Worm (Caenorhabditis elegans) whole organism, L2 larva: Measurements from ENCODE around the gene F09E5.3.

Source experiments
- C34F6.9 ChIP-seq: fragments of 150-350 bp; optimal IDR thresholded peaks from 2 replicates; lab custom pipeline; 2014; ENCODE audit warnings: missing biosample characterization, missing genetic modification characterization
- F13H6.1 ChIP-seq: sonication (generic microtip); optimal IDR thresholded peaks from 2 replicates; lab custom pipeline; 2016; ENCODE audit warnings: missing genetic modification characterization, missing compliant biosample characterization
- R02D3.7 ChIP-seq: fragments of 150-350 bp; optimal IDR thresholded peaks from 2 replicates; lab custom pipeline; 2014; ENCODE audit warnings: missing biosample characterization, missing genetic modification characterization
- Y55F3AM.14 ChIP-seq: fragments of 200-800 bp; sonication (Bioruptor generic); optimal IDR thresholded peaks from 2 replicates; lab custom pipeline; 2018; ENCODE audit warnings: mild to moderate bottlenecking, missing genetic modification characterization, missing compliant biosample characterization
- ZK546.5 ChIP-seq: sonication (generic microtip); optimal IDR thresholded peaks from 2 replicates; lab custom pipeline; 2017; ENCODE audit warnings: missing biosample characterization, missing genetic modification characterization
- alr-1 ChIP-seq: fragments of 150-350 bp; optimal IDR thresholded peaks from 2 replicates; lab custom pipeline; 2014; ENCODE audit warnings: missing biosample characterization, missing genetic modification characterization
- ama-1 ChIP-seq: fragments of 150-350 bp; optimal IDR thresholded peaks from 2 replicates; lab custom pipeline; 2018; ENCODE audit warnings: inconsistent platforms
- blmp-1 ChIP-seq: sonication (generic microtip); optimal IDR thresholded peaks from 2 replicates; lab custom pipeline; 2017; ENCODE audit warnings: missing genetic modification characterization, mild to moderate bottlenecking, missing compliant biosample characterization, antibody characterized with exemption, moderate library complexity; ENCODE audit not compliant: insufficient read depth
- ceh-16 ChIP-seq: fragments of 150-350 bp; optimal IDR thresholded peaks from 2 replicates; lab custom pipeline; 2014; ENCODE audit warnings: missing biosample characterization, missing genetic modification characterization
- ceh-82 ChIP-seq: fragments of 150-350 bp; optimal IDR thresholded peaks from 2 replicates; lab custom pipeline; 2014; ENCODE audit warnings: missing biosample characterization, missing genetic modification characterization
- crh-2 ChIP-seq: sonication (generic microtip); optimal IDR thresholded peaks from 2 replicates; lab custom pipeline; 2017; ENCODE audit warnings: missing biosample characterization, missing genetic modification characterization
- dmd-4 ChIP-seq: sonication (generic microtip); optimal IDR thresholded peaks from 2 replicates; lab custom pipeline; 2017; ENCODE audit warnings: missing biosample characterization, missing genetic modification characterization
- egl-27 ChIP-seq: sonication (generic microtip); optimal IDR thresholded peaks from 3 replicates; lab custom pipeline; 2017; ENCODE audit warnings: missing biosample characterization, missing genetic modification reagents, missing genetic modification characterization
- elt-1 ChIP-seq: fragments of 150-350 bp; optimal IDR thresholded peaks from 2 replicates; lab custom pipeline; 2014; ENCODE audit warnings: missing biosample characterization, missing genetic modification characterization
- elt-3 ChIP-seq: sonication (generic microtip); optimal IDR thresholded peaks from 2 replicates; lab custom pipeline; 2017; ENCODE audit warnings: missing biosample characterization, missing genetic modification characterization
- fos-1 ChIP-seq: fragments of 150-350 bp; optimal IDR thresholded peaks from 2 replicates; lab custom pipeline; 2014; ENCODE audit warnings: missing biosample characterization, missing genetic modification characterization
- gmeb-1 ChIP-seq: fragments of 150-350 bp; optimal IDR thresholded peaks from 2 replicates; lab custom pipeline; 2014; ENCODE audit warnings: missing biosample characterization, missing genetic modification characterization
- lin-11 ChIP-seq: fragments of 150-350 bp; sonication (generic microtip); optimal IDR thresholded peaks from 2 replicates; lab custom pipeline; 2014; ENCODE audit warnings: missing biosample characterization, missing genetic modification characterization, inconsistent platforms, mixed read lengths
- lin-13 ChIP-seq: fragments of 150-350 bp; optimal IDR thresholded peaks from 2 replicates; lab custom pipeline; 2014; ENCODE audit warnings: missing biosample characterization, missing genetic modification reagents, missing genetic modification characterization
- lin-39 ChIP-seq: fragments of 150-350 bp; optimal IDR thresholded peaks from 2 replicates; lab custom pipeline; 2014; ENCODE audit warnings: missing biosample characterization, missing genetic modification reagents, missing genetic modification characterization
- lsy-2 ChIP-seq, 2 experiments: fragments of 150-350 bp in 1 of 2; sonication (generic microtip) in 1 of 2; optimal IDR thresholded peaks; 2 replicates each; lab custom pipeline; 2014 to 2017; ENCODE audit warnings: missing biosample characterization in 2 of 2, missing genetic modification characterization in 2 of 2
- mbf-1 ChIP-seq: sonication (generic microtip); optimal IDR thresholded peaks from 2 replicates; lab custom pipeline; 2017; ENCODE audit warnings: missing biosample characterization, missing genetic modification characterization
- mdl-1 ChIP-seq, 2 experiments: fragments of 150-350 bp in 1 of 2; sonication (generic microtip) in 1 of 2; optimal IDR thresholded peaks; 2 replicates each; lab custom pipeline; 2017; ENCODE audit warnings: missing biosample characterization in 2 of 2, missing genetic modification characterization in 2 of 2
- nhr-10 ChIP-seq: sonication (generic microtip); optimal IDR thresholded peaks from 2 replicates; lab custom pipeline; 2017; ENCODE audit warnings: missing biosample characterization, missing genetic modification characterization
- nhr-11 ChIP-seq: fragments of 150-350 bp; optimal IDR thresholded peaks from 2 replicates; lab custom pipeline; 2014; ENCODE audit warnings: missing biosample characterization, missing genetic modification characterization
- nhr-129 ChIP-seq: fragments of 150-350 bp; optimal IDR thresholded peaks from 2 replicates; lab custom pipeline; 2014; ENCODE audit warnings: missing biosample characterization, missing genetic modification characterization
- nhr-21 ChIP-seq: fragments of 150-350 bp; optimal IDR thresholded peaks from 2 replicates; lab custom pipeline; 2014; ENCODE audit warnings: missing biosample characterization, missing genetic modification characterization
- nhr-23 ChIP-seq: fragments of 150-350 bp; optimal IDR thresholded peaks from 2 replicates; lab custom pipeline; 2014; ENCODE audit warnings: missing biosample characterization, missing genetic modification reagents, missing genetic modification characterization
- nhr-237 ChIP-seq: fragments of 150-350 bp; optimal IDR thresholded peaks from 2 replicates; lab custom pipeline; 2014; ENCODE audit warnings: missing biosample characterization, missing genetic modification characterization
- nhr-25 ChIP-seq: fragments of 150-350 bp; sonication (generic microtip); optimal IDR thresholded peaks from 3 replicates; lab custom pipeline; 2014; ENCODE audit warnings: missing biosample characterization, missing genetic modification characterization
- nhr-6 ChIP-seq: fragments of 150-350 bp; optimal IDR thresholded peaks from 2 replicates; lab custom pipeline; 2014; ENCODE audit warnings: missing biosample characterization, missing genetic modification characterization
- nhr-77 ChIP-seq: fragments of 150-350 bp; optimal IDR thresholded peaks from 2 replicates; lab custom pipeline; 2014; ENCODE audit warnings: missing biosample characterization, missing genetic modification characterization
- sem-4 ChIP-seq: fragments of 150-350 bp; optimal IDR thresholded peaks from 2 replicates; lab custom pipeline; 2014; ENCODE audit warnings: missing biosample characterization, missing genetic modification reagents, missing genetic modification characterization
- skn-1 ChIP-seq: sonication (generic microtip); optimal IDR thresholded peaks from 2 replicates; lab custom pipeline; 2017; ENCODE audit warnings: missing biosample characterization, missing genetic modification characterization
- sma-3 ChIP-seq: sonication (generic microtip); optimal IDR thresholded peaks from 2 replicates; lab custom pipeline; 2016; ENCODE audit warnings: missing genetic modification reagents, missing genetic modification characterization, missing compliant biosample characterization
- sma-9 ChIP-seq, 2 experiments: fragments of 150-350 bp in 1 of 2; sonication (generic microtip) in 1 of 2; optimal IDR thresholded peaks; 2 replicates each; lab custom pipeline; 2014 to 2016; ENCODE audit warnings: missing genetic modification characterization in 2 of 2, mild to moderate bottlenecking in 1 of 2, missing biosample characterization in 1 of 2, missing compliant biosample characterization in 1 of 2, missing genetic modification reagents in 1 of 2, moderate library complexity in 1 of 2
- snpc-4 ChIP-seq: fragments of 150-350 bp; optimal IDR thresholded peaks from 2 replicates; lab custom pipeline; 2014; ENCODE audit warnings: missing biosample characterization, missing genetic modification characterization
- unc-55 ChIP-seq: fragments of 150-350 bp; sonication (generic microtip); optimal IDR thresholded peaks from 3 replicates; lab custom pipeline; 2014; ENCODE audit warnings: missing biosample characterization, missing genetic modification reagents, missing genetic modification characterization
- unc-62 ChIP-seq: fragments of 150-350 bp; optimal IDR thresholded peaks from 2 replicates; lab custom pipeline; 2014; ENCODE audit warnings: missing biosample characterization, missing genetic modification reagents, missing genetic modification characterization
- zag-1 ChIP-seq: fragments of 150-350 bp; optimal IDR thresholded peaks from 2 replicates; lab custom pipeline; 2014; ENCODE audit warnings: missing biosample characterization, missing genetic modification characterization
- ztf-1 ChIP-seq: fragments of 200-800 bp; sonication (Bioruptor generic); conservative IDR thresholded peaks from 2 replicates; pipeline ENCODE4 v1.3.6; 2022; ENCODE audit warnings: missing genetic modification characterization, missing compliant biosample characterization
- ztf-11 ChIP-seq: sonication (generic microtip); optimal IDR thresholded peaks from 2 replicates; lab custom pipeline; 2017; ENCODE audit warnings: missing biosample characterization, missing genetic modification characterization
- ztf-4 ChIP-seq: fragments of 150-350 bp; optimal IDR thresholded peaks from 2 replicates; lab custom pipeline; 2014; ENCODE audit warnings: missing biosample characterization, missing genetic modification characterization

Gene F09E5.3

ce11 chrII:5336660-5337494 is 36.9 kb upstream of the F09E5.3 start:
- TF ChIP-seq fos-1 (peak; percentile 100), nhr-77 (tag; lab: Kevin White, UChicago) (no peak), nhr-23 (tag; lab: Kevin White, UChicago) (no peak), elt-1 (tag; lab: Kevin White, UChicago) (no peak), gmeb-1 (tag; lab: Kevin White, UChicago) (peak; percentile 62), nhr-21 (peak; percentile 66), sma-3 (GFP tag; lab: Kevin White, UChicago) (peak; percentile 75), lin-13 (GFP tag; lab: Kevin White, UChicago) (peak; percentile 10), nhr-6 (peak; percentile 52), ztf-11 (tag; lab: Kevin White, UChicago) (peak; percentile 23), nhr-10 (no peak), ceh-16 (tag; lab: Kevin White, UChicago) (no peak), lin-11 (peak; percentile 17), lin-39 (tag; lab: Kevin White, UChicago) (no peak), skn-1 (tag; lab: Kevin White, UChicago) (peak; percentile 1), unc-55 (GFP tag; lab: Kevin White, UChicago) (peak; percentile 69), C34F6.9 (tag; lab: Kevin White, UChicago) (peak; percentile 72), lsy-2 (tag; optimal IDR thresholded peaks at IDR 0.05; lab: Kevin White, UChicago) (peak; percentile 23 to 71), unc-62 (no peak), nhr-237 (tag; lab: Kevin White, UChicago) (no peak), ztf-4 (tag; lab: Kevin White, UChicago) (peak; percentile 81), dmd-4 (tag; lab: Kevin White, UChicago) (no peak), nhr-25 (tag; lab: Kevin White, UChicago) (peak; percentile 80), F13H6.1 (tag; lab: Kevin White, UChicago) (peak; percentile 92), sem-4 (peak; percentile 64), egl-27 (peak; percentile 56), nhr-129 (peak; percentile 87), crh-2 (tag; lab: Kevin White, UChicago) (peak; percentile 69), ceh-82 (tag; lab: Kevin White, UChicago) (no peak), sma-9 (GFP tag; optimal IDR thresholded peaks at IDR 0.05; lab: Kevin White, UChicago) (peak; percentile 75), sma-9 (tag; optimal IDR thresholded peaks at IDR 0.05; lab: Kevin White, UChicago) (no peak), snpc-4 (tag; lab: Kevin White, UChicago) (peak; percentile 36), blmp-1 (peak; percentile 81), Y55F3AM.14 (GFP tag; lab: Kevin White, UChicago) (peak; percentile 32), ztf-1 (GFP tag; lab: Robert Waterston, UW) (no peak), R02D3.7 (tag; lab: Kevin White, UChicago) (no peak), mdl-1 (tag; optimal IDR thresholded peaks at IDR 0.05; lab: Kevin White, UChicago) (peak in 1 of 2 experiments; percentile 42), elt-3 (tag; lab: Kevin White, UChicago) (no peak), nhr-11 (tag; lab: Kevin White, UChicago) (no peak), ama-1 (lab: Kevin White, UChicago) (peak; percentile 22)

- TF ChIP-seq snpc-4 (tag; lab: Kevin White, UChicago) (no peak), C34F6.9 (tag; lab: Kevin White, UChicago) (no peak), alr-1 (no peak), mbf-1 (tag; lab: Kevin White, UChicago) (no peak), nhr-21 (no peak), lin-13 (GFP tag; lab: Kevin White, UChicago) (peak; percentile 9), fos-1 (peak; percentile 1), ZK546.5 (no peak), nhr-11 (tag; lab: Kevin White, UChicago) (no peak), unc-55 (GFP tag; lab: Kevin White, UChicago) (no peak), lin-11 (no peak), lin-39 (tag; lab: Kevin White, UChicago) (no peak), zag-1 (tag; lab: Kevin White, UChicago) (no peak), ztf-4 (tag; lab: Kevin White, UChicago) (no peak)
- TF ChIP-seq, all 48 proteins: peak for 2
Measured at ce11 chrII:5337495-5337840, 36.3 kb upstream of the F09E5.3 start.
